Fruit fly (Drosophila melanogaster) whole organism, embryonic: ENCODE data around the gene ND-SGDH.

ENCODE experiments used
- ATbp ChIP-seq: fragments of 200-800 bp; sonication (Bioruptor generic); optimal IDR thresholded peaks from 2 replicates; lab custom pipeline; 2017; ENCODE audit warnings: missing biosample characterization, mild to moderate bottlenecking, missing genetic modification characterization, missing genetic modification reagents
- CG10979 ChIP-seq: fragments of 200-800 bp; sonication (Bioruptor generic); optimal IDR thresholded peaks from 2 replicates; lab custom pipeline; 2018; ENCODE audit warnings: missing biosample characterization, mild to moderate bottlenecking, missing genetic modification characterization, moderate library complexity
- CG11456 ChIP-seq: fragments of 200-800 bp; sonication (Bioruptor generic); IDR thresholded peaks from 3 replicates; pipeline ENCODE4 v1.3.6; 2022; ENCODE audit warnings: missing biosample characterization, missing genetic modification characterization
- CG16813 ChIP-seq: fragments of 200-800 bp; sonication (Bioruptor generic); IDR thresholded peaks from 3 replicates; pipeline ENCODE4 v1.3.6; 2022; ENCODE audit warnings: missing biosample characterization, missing genetic modification characterization; ENCODE audit not compliant: partially characterized antibody
- CG16863 ChIP-seq: fragments of 200-800 bp; sonication (Bioruptor generic); optimal IDR thresholded peaks from 3 replicates; lab custom pipeline; 2016; ENCODE audit warnings: missing biosample characterization, missing genetic modification characterization
- CG18599 ChIP-seq: fragments of 200-800 bp; sonication (Bioruptor generic); optimal IDR thresholded peaks from 3 replicates; lab custom pipeline; 2017; ENCODE audit warnings: missing biosample characterization, missing genetic modification characterization, mild to moderate bottlenecking, moderate library complexity, missing genetic modification reagents
- CG2678 ChIP-seq: fragments of 200-800 bp; sonication (Bioruptor generic); optimal IDR thresholded peaks from 3 replicates; lab custom pipeline; 2019; ENCODE audit warnings: missing biosample characterization, mild to moderate bottlenecking, missing genetic modification characterization, moderate library complexity
- CG33213 ChIP-seq: fragments of 200-800 bp; sonication (Bioruptor generic); optimal IDR thresholded peaks from 3 replicates; lab custom pipeline; 2016; ENCODE audit warnings: missing biosample characterization, missing genetic modification characterization
- CG34376 ChIP-seq: fragments of 200-800 bp; sonication (Bioruptor generic); optimal IDR thresholded peaks from 2 replicates; lab custom pipeline; 2018; ENCODE audit warnings: missing biosample characterization, mild to moderate bottlenecking, missing genetic modification characterization
- CG34422 ChIP-seq: fragments of 200-800 bp; sonication (Bioruptor generic); IDR thresholded peaks from 3 replicates; pipeline ENCODE4 v1.3.6; 2022; ENCODE audit warnings: missing biosample characterization, missing genetic modification characterization
- CG4404 ChIP-seq: fragments of 200-800 bp; sonication (Bioruptor generic); IDR thresholded peaks from 2 replicates; pipeline ENCODE4 v1.3.6; 2022; ENCODE audit warnings: missing biosample characterization, missing genetic modification characterization
- CG4617 ChIP-seq: fragments of 200-800 bp; sonication (Bioruptor generic); optimal IDR thresholded peaks from 3 replicates; lab custom pipeline; 2016; ENCODE audit warnings: missing biosample characterization, missing genetic modification characterization, borderline replicate concordance
- CG5953 ChIP-seq: fragments of 200-800 bp; sonication (Bioruptor generic); IDR thresholded peaks from 2 replicates; pipeline ENCODE4 v1.3.6; 2022; ENCODE audit warnings: missing biosample characterization, missing genetic modification characterization
- CG6791 ChIP-seq: fragments of 200-800 bp; sonication (Bioruptor generic); IDR thresholded peaks from 3 replicates; pipeline ENCODE4 v1.3.6; 2022; ENCODE audit warnings: missing biosample characterization, missing genetic modification characterization; ENCODE audit not compliant: partially characterized antibody
- CG7963 ChIP-seq: fragments of 200-800 bp; sonication (Bioruptor generic); IDR thresholded peaks from 3 replicates; pipeline ENCODE4 v1.3.6; 2022; ENCODE audit warnings: missing biosample characterization, missing genetic modification characterization; ENCODE audit not compliant: partially characterized antibody
- CG9797 ChIP-seq: fragments of 200-800 bp; sonication (Bioruptor generic); optimal IDR thresholded peaks from 3 replicates; lab custom pipeline; 2018; ENCODE audit warnings: missing biosample characterization, mild to moderate bottlenecking, missing genetic modification characterization
- Doc2 ChIP-seq: fragments of 200-800 bp; sonication (Bioruptor generic); IDR thresholded peaks from 2 replicates; pipeline ENCODE4 v1.3.6; 2022; ENCODE audit warnings: missing biosample characterization, missing genetic modification characterization
- Fer3 ChIP-seq: fragments of 200-800 bp; sonication (Bioruptor generic); optimal IDR thresholded peaks from 2 replicates; lab custom pipeline; 2018; ENCODE audit warnings: missing biosample characterization, mild to moderate bottlenecking, missing genetic modification characterization, moderate library complexity
- H15 ChIP-seq: fragments of 200-800 bp; sonication (Bioruptor generic); IDR thresholded peaks from 3 replicates; pipeline ENCODE4 v1.3.6; 2022; ENCODE audit warnings: missing biosample characterization, missing genetic modification characterization
- HLH3B ChIP-seq: fragments of 200-800 bp; sonication (Bioruptor generic); IDR thresholded peaks from 2 replicates; pipeline ENCODE4 v1.3.6; 2022; ENCODE audit warnings: missing biosample characterization, missing genetic modification characterization
- HLHmδ ChIP-seq: fragments of 200-800 bp; sonication (Bioruptor generic); optimal IDR thresholded peaks from 2 replicates; lab custom pipeline; 2018; ENCODE audit warnings: missing biosample characterization, mild to moderate bottlenecking, missing genetic modification characterization, moderate library complexity
- Hey ChIP-seq: fragments of 200-800 bp; sonication (Bioruptor generic); optimal IDR thresholded peaks from 3 replicates; lab custom pipeline; 2018; ENCODE audit warnings: missing biosample characterization, mild to moderate bottlenecking, missing genetic modification characterization
- Nf-YB ChIP-seq: fragments of 200-800 bp; sonication (Bioruptor generic); optimal IDR thresholded peaks from 3 replicates; lab custom pipeline; 2019; ENCODE audit warnings: missing biosample characterization, mild to moderate bottlenecking, missing genetic modification characterization, moderate library complexity
- Rx ChIP-seq: fragments of 200-800 bp; sonication (Bioruptor generic); IDR thresholded peaks from 2 replicates; pipeline ENCODE4 v1.3.6; 2022; ENCODE audit warnings: missing biosample characterization, missing genetic modification characterization
- Sox100B ChIP-seq: fragments of 200-800 bp; sonication (Bioruptor generic); optimal IDR thresholded peaks from 3 replicates; lab custom pipeline; 2018; ENCODE audit warnings: missing biosample characterization, mild to moderate bottlenecking, missing genetic modification characterization
- Sox102F ChIP-seq: fragments of 200-800 bp; sonication (Bioruptor generic); optimal IDR thresholded peaks from 2 replicates; lab custom pipeline; 2018; ENCODE audit warnings: missing biosample characterization, mild to moderate bottlenecking, missing genetic modification characterization, moderate library complexity
- Trl ChIP-seq, 3 experiments: fragments of >200 bp in 2 of 3; fragments of 200-800 bp in 1 of 3; sonication (Bioruptor generic) in 1 of 3; optimal IDR thresholded peaks; 2 replicates in 1 of 3; 3 replicates in 2 of 3; lab custom pipeline; 2016 to 2017; ENCODE audit warnings: missing biosample characterization in 1 of 3, missing genetic modification characterization in 1 of 3
- az2 ChIP-seq: fragments of 200-800 bp; sonication (Bioruptor generic); optimal IDR thresholded peaks from 3 replicates; lab custom pipeline; 2016; ENCODE audit warnings: missing biosample characterization, missing genetic modification characterization
- bsh ChIP-seq, 2 experiments: fragments of 200-800 bp; sonication (Bioruptor generic); optimal IDR thresholded peaks; 2 replicates each; lab custom pipeline; 2017 to 2018; ENCODE audit warnings: mild to moderate bottlenecking in 2 of 2, missing biosample characterization in 2 of 2, missing genetic modification characterization in 2 of 2, moderate library complexity in 1 of 2
- cad ChIP-seq: fragments of >200 bp; optimal IDR thresholded peaks from 2 replicates; lab custom pipeline; 2017; ENCODE audit warnings: missing biosample characterization, missing genetic modification characterization
- crol ChIP-seq: fragments of 200-800 bp; sonication (Bioruptor generic); IDR thresholded peaks from 2 replicates; pipeline ENCODE4 v1.3.6; 2022; ENCODE audit warnings: missing biosample characterization, missing genetic modification characterization
- crp ChIP-seq, 2 experiments: fragments of 200-800 bp; sonication (Bioruptor generic); optimal IDR thresholded peaks; 2 replicates in 1 of 2; 3 replicates in 1 of 2; lab custom pipeline; 2017; ENCODE audit warnings: missing biosample characterization in 2 of 2, missing genetic modification characterization in 2 of 2, mild to moderate bottlenecking in 1 of 2, moderate library complexity in 1 of 2
- dan ChIP-seq: fragments of 200-800 bp; sonication (Bioruptor generic); IDR thresholded peaks from 2 replicates; pipeline ENCODE4 v1.3.6; 2022; ENCODE audit warnings: missing biosample characterization, missing genetic modification characterization
- dm ChIP-seq: fragments of 200-800 bp; sonication (Bioruptor generic); optimal IDR thresholded peaks from 3 replicates; lab custom pipeline; 2016; ENCODE audit warnings: missing biosample characterization, missing genetic modification characterization
- gcm2 ChIP-seq: fragments of 200-800 bp; sonication (Bioruptor generic); optimal IDR thresholded peaks from 2 replicates; lab custom pipeline; 2016; ENCODE audit warnings: missing biosample characterization, missing genetic modification characterization
- gt ChIP-seq: fragments of 200-800 bp; sonication (Bioruptor generic); IDR thresholded peaks from 2 replicates; pipeline ENCODE4 v1.3.6; 2022; ENCODE audit warnings: missing biosample characterization, missing genetic modification characterization
- hkb ChIP-seq, 2 experiments: fragments of 200-800 bp in 1 of 2; fragments of >200 bp in 1 of 2; sonication (Bioruptor generic) in 1 of 2; IDR thresholded peaks in 1 of 2; optimal IDR thresholded peaks in 1 of 2; 2 replicates each; pipeline versions ENCODE4 v1.3.6 to Lab custom; 2017 to 2022; ENCODE audit warnings: missing biosample characterization in 1 of 2, missing genetic modification characterization in 1 of 2
- lov ChIP-seq, 2 experiments: fragments of 200-800 bp in 1 of 2; fragments of >200 bp in 1 of 2; sonication (Bioruptor generic) in 1 of 2; IDR thresholded peaks in 1 of 2; optimal IDR thresholded peaks in 1 of 2; 2 replicates in 1 of 2; 3 replicates in 1 of 2; pipeline versions ENCODE4 v1.3.6 to Lab custom; 2017 to 2022; ENCODE audit warnings: missing biosample characterization in 1 of 2, missing genetic modification characterization in 1 of 2
- nau ChIP-seq: fragments of 200-800 bp; sonication (Bioruptor generic); optimal IDR thresholded peaks from 3 replicates; lab custom pipeline; 2017; ENCODE audit warnings: missing biosample characterization, mild to moderate bottlenecking, missing genetic modification characterization, missing genetic modification reagents
- odd ChIP-seq: fragments of 200-800 bp; sonication (Bioruptor generic); optimal IDR thresholded peaks from 2 replicates; lab custom pipeline; 2017; ENCODE audit warnings: missing biosample characterization, mild to moderate bottlenecking, missing genetic modification characterization
- pan ChIP-seq, 4 experiments: fragments of >200 bp in 3 of 4; fragments of 200-800 bp in 1 of 4; sonication (Bioruptor generic) in 1 of 4; optimal IDR thresholded peaks in 3 of 4; IDR thresholded peaks in 1 of 4; 2 replicates each; pipeline versions ENCODE4 v1.3.6 to Lab custom; 2017 to 2022; ENCODE audit warnings: missing biosample characterization in 2 of 4, missing genetic modification characterization in 2 of 4, mixed read lengths in 1 of 4
- phol ChIP-seq: fragments of 200-800 bp; sonication (Bioruptor generic); optimal IDR thresholded peaks from 3 replicates; lab custom pipeline; 2018; ENCODE audit warnings: missing biosample characterization, mild to moderate bottlenecking, missing genetic modification characterization, moderate library complexity
- psq ChIP-seq: fragments of 200-800 bp; sonication (Bioruptor generic); optimal IDR thresholded peaks from 2 replicates; lab custom pipeline; 2017; ENCODE audit warnings: missing biosample characterization, missing genetic modification characterization
- pzg ChIP-seq: fragments of 200-800 bp; sonication (Bioruptor generic); optimal IDR thresholded peaks from 3 replicates; lab custom pipeline; 2018; ENCODE audit warnings: missing biosample characterization, mild to moderate bottlenecking, missing genetic modification characterization, moderate library complexity
- shn ChIP-seq: fragments of 200-800 bp; sonication (Bioruptor generic); optimal IDR thresholded peaks from 3 replicates; lab custom pipeline; 2016; ENCODE audit warnings: missing biosample characterization, missing genetic modification characterization
- sima ChIP-seq: fragments of 200-800 bp; sonication (Bioruptor generic); optimal IDR thresholded peaks from 2 replicates; lab custom pipeline; 2016; ENCODE audit warnings: missing biosample characterization, missing genetic modification characterization
- vnd ChIP-seq: fragments of 200-800 bp; sonication (Bioruptor generic); IDR thresholded peaks from 3 replicates; pipeline ENCODE4 v1.3.6; 2022; ENCODE audit warnings: missing biosample characterization, missing genetic modification characterization; ENCODE audit not compliant: partially characterized antibody
- zf30C ChIP-seq: fragments of 200-800 bp; sonication (Bioruptor generic); optimal IDR thresholded peaks from 3 replicates; lab custom pipeline; 2018; ENCODE audit warnings: missing biosample characterization, mild to moderate bottlenecking, missing genetic modification characterization

Gene ND-SGDH

dm6 chr3L:12118156-12118555, 20.2 kb downstream of the ND-SGDH start, which contains the start of gene ssp (continued):
- TF ChIP-seq CG18599 (GFP tag; lab: Kevin White, UChicago) (no peak), gt (GFP tag; lab: Robert Waterston, UW) (no peak), CG34376 (no peak), hkb (optimal IDR thresholded peaks at IDR 0.05; lab: Kevin White, UChicago) (no peak), hkb (GFP tag; IDR thresholded peaks at IDR 0.05; lab: Robert Waterston, UW) (no peak), az2 (GFP tag; lab: Kevin White, UChicago) (no peak), Trl (optimal IDR thresholded peaks at IDR 0.05; lab: Kevin White, UChicago) (no peak), Trl (GFP tag; optimal IDR thresholded peaks at IDR 0.05; lab: Kevin White, UChicago) (no peak), HLHmδ (GFP tag; lab: Kevin White, UChicago) (no peak), Sox102F (no peak), Doc2 (GFP tag; lab: Robert Waterston, UW) (no peak), CG34422 (peak; percentile 20; the same call in 1 of the 3 replicates), CG6791 (GFP tag; lab: Robert Waterston, UW) (peak; percentile 81), phol (tag; lab: Kevin White, UChicago) (no peak), crol (GFP tag; lab: Robert Waterston, UW) (no peak), pan (optimal IDR thresholded peaks at IDR 0.05; lab: Kevin White, UChicago) (no peak), pan (GFP tag; optimal IDR thresholded peaks at IDR 0.05 in 1 of 2, IDR thresholded peaks at IDR 0.05 in 1 of 2) (no peak), crp (GFP tag; optimal IDR thresholded peaks at IDR 0.05; lab: Kevin White, UChicago) (no peak), Nf-YB (GFP tag; lab: Kevin White, UChicago) (no peak), CG5953 (GFP tag; lab: Robert Waterston, UW) (no peak), lov (optimal IDR thresholded peaks at IDR 0.05; lab: Kevin White, UChicago) (no peak), lov (GFP tag; IDR thresholded peaks at IDR 0.05; lab: Robert Waterston, UW) (no peak), cad (GFP tag; lab: Kevin White, UChicago) (no peak), sima (GFP tag; lab: Kevin White, UChicago) (no peak), gcm2 (no peak), Rx (no peak), Sox100B (GFP tag; lab: Kevin White, UChicago) (no peak), CG33213 (no peak), CG7963 (GFP tag; lab: Robert Waterston, UW) (peak; percentile 36; the same call in 1 of the 3 replicates), CG10979 (tag; lab: Kevin White, UChicago) (no peak), Hey (tag; lab: Kevin White, UChicago) (no peak), HLH3B (GFP tag; lab: Robert Waterston, UW) (no peak), bsh (GFP tag; optimal IDR thresholded peaks at IDR 0.05; lab: Kevin White, UChicago) (no peak), CG16863 (no peak), vnd (GFP tag; lab: Robert Waterston, UW) (peak; percentile 70), Fer3 (no peak), pzg (GFP tag; lab: Kevin White, UChicago) (peak; percentile 50), nau (GFP tag; lab: Kevin White, UChicago) (no peak), dan (GFP tag; lab: Robert Waterston, UW) (no peak), dm (GFP tag; lab: Kevin White, UChicago) (no peak), zf30C (GFP tag; lab: Kevin White, UChicago) (no peak), CG16813 (GFP tag; lab: Robert Waterston, UW) (peak; percentile 68), CG4404 (GFP tag; lab: Robert Waterston, UW) (no peak), CG2678 (tag; lab: Kevin White, UChicago) (no peak), ATbp (GFP tag; lab: Kevin White, UChicago) (no peak), H15 (GFP tag; lab: Robert Waterston, UW) (no peak), odd (GFP tag; lab: Kevin White, UChicago) (no peak), CG4617 (GFP tag; lab: Kevin White, UChicago) (peak; percentile 43), CG9797 (no peak), psq (GFP tag; lab: Kevin White, UChicago) (no peak), CG11456 (GFP tag; lab: Robert Waterston, UW) (no peak), shn (GFP tag; lab: Kevin White, UChicago) (no peak)
